Worm (Caenorhabditis elegans) whole organism, L4 larva: Measurements from ENCODE around the gene srj-26.

ENCODE experiments used
- F10B5.3 ChIP-seq: sonication (generic microtip); optimal IDR thresholded peaks from 2 replicates; lab custom pipeline; 2016; ENCODE audit warnings: mild to moderate bottlenecking, missing genetic modification characterization, missing compliant biosample characterization
- ZK337.2 ChIP-seq: fragments of 200-800 bp; sonication (Bioruptor generic); IDR thresholded peaks from 2 replicates; pipeline ENCODE4 v1.3.6; 2022; ENCODE audit warnings: missing genetic modification reagents, missing genetic modification characterization, missing compliant biosample characterization
- ceh-82 ChIP-seq: sonication (generic microtip); optimal IDR thresholded peaks from 2 replicates; lab custom pipeline; 2017; ENCODE audit warnings: missing biosample characterization, missing genetic modification characterization
- dpl-1 ChIP-seq: fragments of 150-350 bp; optimal IDR thresholded peaks from 2 replicates; lab custom pipeline; 2014; ENCODE audit warnings: missing biosample characterization, missing genetic modification reagents, missing genetic modification characterization
- hmg-1.1 ChIP-seq: fragments of 200-800 bp; sonication (Bioruptor generic); IDR thresholded peaks from 2 replicates; pipeline ENCODE4 v1.3.6; 2022; ENCODE audit warnings: missing genetic modification reagents, missing genetic modification characterization, missing compliant biosample characterization
- jun-1 ChIP-seq: fragments of 150-350 bp; optimal IDR thresholded peaks from 2 replicates; lab custom pipeline; 2014; ENCODE audit warnings: missing biosample characterization, missing genetic modification reagents, missing genetic modification characterization
- madf-5 ChIP-seq, 2 experiments: fragments of 200-800 bp; sonication (Bioruptor generic); IDR thresholded peaks; 2 replicates each; pipeline ENCODE4 v1.3.6; 2022; ENCODE audit warnings: missing compliant biosample characterization in 2 of 2, missing genetic modification characterization in 2 of 2
- mxl-2 ChIP-seq: fragments of 200-800 bp; sonication (Bioruptor generic); conservative IDR thresholded peaks from 2 replicates; pipeline ENCODE4 v1.3.6; 2022; ENCODE audit warnings: missing genetic modification reagents, missing genetic modification characterization, missing compliant biosample characterization
- zfp-2 ChIP-seq: sonication (generic microtip); optimal IDR thresholded peaks from 2 replicates; lab custom pipeline; 2016; ENCODE audit warnings: mild to moderate bottlenecking, missing genetic modification characterization, missing compliant biosample characterization
- ztf-11 ChIP-seq: fragments of 150-350 bp; optimal IDR thresholded peaks from 2 replicates; lab custom pipeline; 2014; ENCODE audit warnings: missing biosample characterization, missing genetic modification characterization

DNA sequence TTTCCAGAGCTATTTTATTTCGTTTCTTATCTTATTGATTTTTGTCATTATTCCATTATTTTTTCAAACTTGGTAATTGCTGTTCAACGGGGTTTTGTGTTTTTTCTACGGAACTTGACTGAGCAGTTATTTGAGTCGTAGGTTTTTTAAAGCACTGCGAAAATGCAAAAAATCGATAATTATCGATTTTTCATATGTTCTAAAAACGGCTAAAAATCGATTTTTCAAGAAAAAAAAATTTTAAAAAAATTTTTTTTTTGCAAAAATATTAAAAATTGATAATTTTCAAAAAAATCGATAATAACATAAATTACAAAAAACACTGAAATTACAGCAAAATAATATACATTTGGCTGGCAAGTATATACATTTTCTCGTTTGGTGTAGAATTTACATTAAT lies 45.3 kb upstream of the srj-26 start:
- TF ChIP-seq mxl-2, result no peak
- no peak for TF ChIP-seq ceh-82 (tag; lab: Kevin White, UChicago)
- no peak for TF ChIP-seq dpl-1 (GFP tag; lab: Kevin White, UChicago)
- TF ChIP-seq zfp-2 (tag; lab: Kevin White, UChicago), result no peak
- no peak for TF ChIP-seq F10B5.3 (tag; lab: Kevin White, UChicago)
- no peak for TF ChIP-seq madf-5 (GFP tag; IDR thresholded peaks at IDR 0.05; lab: Robert Waterston, UW)
- no peak for TF ChIP-seq ZK337.2
- no peak for TF ChIP-seq ztf-11 (tag; lab: Kevin White, UChicago)
- no peak for TF ChIP-seq jun-1 (tag; lab: Kevin White, UChicago)
- TF ChIP-seq hmg-1.1 (GFP tag; lab: Robert Waterston, UW), result no peak
